Fruit fly (Drosophila melanogaster) whole organism, pupa: ENCODE results near the gene CG31551.

Experiments used
- CG13204 ChIP-seq: fragments of 200-800 bp; sonication (Bioruptor generic); optimal IDR thresholded peaks from 2 replicates; lab custom pipeline; 2018; ENCODE audit warnings: missing biosample characterization, mild to moderate bottlenecking, missing genetic modification characterization, moderate library complexity
- CG14655 ChIP-seq: fragments of 200-800 bp; sonication (Bioruptor generic); optimal IDR thresholded peaks from 3 replicates; lab custom pipeline; 2017; ENCODE audit warnings: mild to moderate bottlenecking, missing biosample characterization, missing genetic modification reagents, missing genetic modification characterization
- CG15710 ChIP-seq: fragments of 200-800 bp; sonication (Bioruptor generic); optimal IDR thresholded peaks from 2 replicates; lab custom pipeline; 2018; ENCODE audit warnings: missing biosample characterization, mild to moderate bottlenecking, missing genetic modification characterization, moderate library complexity
- CG8301 ChIP-seq: fragments of 200-800 bp; sonication (Bioruptor generic); optimal IDR thresholded peaks from 2 replicates; lab custom pipeline; 2018; ENCODE audit warnings: missing biosample characterization, mild to moderate bottlenecking, missing genetic modification characterization
- CG9948 ChIP-seq: fragments of 200-800 bp; sonication (Bioruptor generic); optimal IDR thresholded peaks from 2 replicates; lab custom pipeline; 2018; ENCODE audit warnings: missing biosample characterization, mild to moderate bottlenecking, missing genetic modification characterization, moderate library complexity
- EcR ChIP-seq: fragments of 200-800 bp; sonication (Bioruptor generic); optimal IDR thresholded peaks from 3 replicates; lab custom pipeline; 2019; ENCODE audit warnings: missing biosample characterization, missing genetic modification characterization, mild to moderate bottlenecking, moderate library complexity, missing genetic modification reagents
- Snoo ChIP-seq: fragments of 200-800 bp; sonication (Bioruptor generic); optimal IDR thresholded peaks from 3 replicates; lab custom pipeline; 2017; ENCODE audit warnings: missing biosample characterization, mild to moderate bottlenecking, missing genetic modification characterization, inconsistent platforms
- rn ChIP-seq: fragments of 200-800 bp; sonication (Bioruptor generic); IDR thresholded peaks from 2 replicates; pipeline ENCODE4 v1.3.6; 2022; ENCODE audit warnings: missing biosample characterization, missing genetic modification characterization

- no peak for TF ChIP-seq CG14655
- TF ChIP-seq Snoo (tag; lab: Kevin White, UChicago) = no peak
- TF ChIP-seq CG13204 (GFP tag; lab: Kevin White, UChicago) = no peak
- TF ChIP-seq CG9948 (tag; lab: Kevin White, UChicago) = no peak
- TF ChIP-seq CG8301 (tag; lab: Kevin White, UChicago) = no peak
- TF ChIP-seq EcR (GFP tag; lab: Kevin White, UChicago) = peak; percentile 8
- TF ChIP-seq CG15710 = no peak
- no peak for TF ChIP-seq rn (GFP tag; lab: Robert Waterston, UW)
These were observed 15.8 kb downstream of the CG31551 start for dm6 chr3R:5643421-5643820.
